Worm (Caenorhabditis elegans): ENCODE results near the gene F22B5.4.

ce11 chrII:8480166-8480565 lies 30.7 kb downstream of the F22B5.4 start, which contains the start of gene lact-4:
- TF ChIP-seq nhr-76 (tag; optimal IDR thresholded peaks at IDR 0.05) (no peak), mls-2 (tag; optimal IDR thresholded peaks at IDR 0.05) (no peak), lin-13 (tag; optimal IDR thresholded peaks at IDR 0.05) (no peak)

Measured in whole organism, mixed stage, embryonic.